Worm (Caenorhabditis elegans): ENCODE measurements around the gene col-158.

DNA sequence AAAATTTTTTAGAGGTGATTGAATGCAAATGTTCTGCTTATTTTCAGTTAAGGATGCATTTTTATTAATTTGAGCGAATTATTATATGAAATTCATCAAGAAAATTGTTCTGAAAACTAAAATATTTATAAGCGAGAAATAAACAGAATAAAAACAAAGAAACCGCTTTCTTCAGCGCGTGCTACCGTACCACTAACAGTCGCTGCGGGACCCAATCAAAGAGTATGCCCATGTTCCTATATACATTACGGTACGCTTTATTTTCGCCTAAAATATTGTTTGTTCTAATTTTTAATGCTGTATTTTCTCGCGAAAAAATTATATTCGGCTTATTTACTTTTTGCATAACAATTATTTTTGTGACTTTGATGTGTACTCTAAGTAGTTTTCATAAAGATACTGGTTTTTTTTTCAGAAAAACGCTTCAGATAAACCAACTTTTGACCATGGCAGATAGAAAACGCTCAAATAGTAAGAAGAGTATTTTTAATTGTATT is 41.6 kb upstream of the col-158 start, which contains the start of gene F55A11.8:
- TF ChIP-seq him-1 (tag; optimal IDR thresholded peaks at IDR 0.05) (no peak), dao-5 (tag; optimal IDR thresholded peaks at IDR 0.05) (no peak)
